Fruit fly (Drosophila melanogaster): ENCODE results near the gene CG8562.

The CG8562 gene

dm6 chr3L:7397979-7398378 lies at the start of gene CG8562:
TSS of gene CG8562 (plus strand) at chr3L:7398285.
- peak; percentile 81 for TF ChIP-seq noc (tag; optimal IDR thresholded peaks at IDR 0.05)

- TF ChIP-seq noc (tag; optimal IDR thresholded peaks at IDR 0.05), result peak; percentile 45
These were observed 48.8 kb upstream of the CG8562 start for dm6 chr3L:7349311-7349710.

dm6 chr3L:7356386-7357117 lies 41.5 kb upstream of the CG8562 start, which contains the start of gene CTCF:
TSS of gene CTCF (minus strand) at chr3L:7356713.
- peak; percentile 10 for TF ChIP-seq noc (tag; optimal IDR thresholded peaks at IDR 0.05)

- no peak for TF ChIP-seq noc (tag; optimal IDR thresholded peaks at IDR 0.05)
These were observed 38.2 kb upstream of the CG8562 start, which contains the start of gene pst for dm6 chr3L:7359827-7360323. TSS of gene pst (minus strand) at chr3L:7360263.

- no peak for TF ChIP-seq noc (tag; optimal IDR thresholded peaks at IDR 0.05)
These were observed 37.7 kb upstream of the CG8562 start, which contains the start of gene Sec63 for dm6 chr3L:7360324-7360852. TSS of gene Sec63 (plus strand) at chr3L:7360561.

- TF ChIP-seq noc (tag; optimal IDR thresholded peaks at IDR 0.05), result peak; percentile 6
These were observed 37.0 kb upstream of the CG8562 start for dm6 chr3L:7361095-7361522.

- no peak for TF ChIP-seq noc (tag; optimal IDR thresholded peaks at IDR 0.05)
These were observed 33.3 kb upstream of the CG8562 start for dm6 chr3L:7364717-7365278.

- TF ChIP-seq noc (tag; optimal IDR thresholded peaks at IDR 0.05), result no peak
These were observed 30.0 kb upstream of the CG8562 start for dm6 chr3L:7367798-7368678.

- no peak for TF ChIP-seq noc (tag; optimal IDR thresholded peaks at IDR 0.05)
These were observed 29.2 kb upstream of the CG8562 start, which contains the start of gene Sh3beta for dm6 chr3L:7368934-7369333. TSS of gene Sh3beta (minus strand) at chr3L:7369260.

- TF ChIP-seq noc (tag; optimal IDR thresholded peaks at IDR 0.05), result no peak
These were observed 28.5 kb upstream of the CG8562 start, which contains the start of gene akirin for dm6 chr3L:7369543-7369942. TSS of gene akirin (plus strand) at chr3L:7369843.

dm6 chr3L:7370231-7370882 lies 27.7 kb upstream of the CG8562 start:
- TF ChIP-seq noc (tag; optimal IDR thresholded peaks at IDR 0.05), result peak; percentile 11

- TF ChIP-seq noc (tag; optimal IDR thresholded peaks at IDR 0.05), result no peak
These were observed 26.8 kb upstream of the CG8562 start for dm6 chr3L:7371290-7371689.

dm6 chr3L:7376151-7376550 lies 21.9 kb upstream of the CG8562 start:
- TF ChIP-seq noc (tag; optimal IDR thresholded peaks at IDR 0.05), result no peak

dm6 chr3L:7376830-7377229 lies 21.3 kb upstream of the CG8562 start:
- no peak for TF ChIP-seq noc (tag; optimal IDR thresholded peaks at IDR 0.05)

- no peak for TF ChIP-seq noc (tag; optimal IDR thresholded peaks at IDR 0.05)
These were observed 17.7 kb upstream of the CG8562 start for dm6 chr3L:7380395-7380794.

All from whole organism, larva.